Worm (Caenorhabditis elegans) whole organism, L4 larva: ENCODE data around the gene nspc-20.
A peak's percentile ranks its signal among the peaks of the same experiment; 100 is the strongest.

Experiments
- T20F7.1 ChIP-seq: fragments of 200-800 bp; sonication (Bioruptor generic); optimal IDR thresholded peaks from 2 replicates; lab custom pipeline; 2018; ENCODE audit warnings: mild to moderate bottlenecking, missing genetic modification characterization, missing compliant biosample characterization
- T26A8.4 ChIP-seq: fragments of 200-800 bp; sonication (Bioruptor generic); IDR thresholded peaks from 2 replicates; pipeline ENCODE4 v1.3.6; 2022; ENCODE audit warnings: missing genetic modification characterization, missing compliant biosample characterization
- Y48G9A.11 ChIP-seq: fragments of 200-800 bp; sonication (Bioruptor generic); IDR thresholded peaks from 2 replicates; pipeline ENCODE4 v1.3.6; 2022; ENCODE audit warnings: missing genetic modification reagents, missing genetic modification characterization, missing compliant biosample characterization
- ZK337.2 ChIP-seq: fragments of 200-800 bp; sonication (Bioruptor generic); IDR thresholded peaks from 2 replicates; pipeline ENCODE4 v1.3.6; 2022; ENCODE audit warnings: missing genetic modification reagents, missing genetic modification characterization, missing compliant biosample characterization
- ama-1 ChIP-seq: fragments of 150-350 bp; optimal IDR thresholded peaks from 2 replicates; lab custom pipeline; 2014; ENCODE audit warnings: inconsistent platforms, mixed read lengths
- ceh-44 ChIP-seq: fragments of 200-800 bp; sonication (Bioruptor generic); IDR thresholded peaks from 2 replicates; pipeline ENCODE4 v1.3.6; 2022; ENCODE audit warnings: missing genetic modification reagents, missing genetic modification characterization, missing compliant biosample characterization
- daf-12 ChIP-seq: fragments of 150-350 bp; optimal IDR thresholded peaks from 2 replicates; lab custom pipeline; 2014; ENCODE audit warnings: missing biosample characterization, missing genetic modification reagents, missing genetic modification characterization
- daf-16 ChIP-seq, 3 experiments: sonication (generic microtip); optimal IDR thresholded peaks; 2 replicates each; lab custom pipeline; 2016 to 2017; ENCODE audit warnings: missing genetic modification characterization in 3 of 3, missing genetic modification reagents in 3 of 3, mild to moderate bottlenecking in 2 of 3, missing compliant biosample characterization in 2 of 3, missing biosample characterization in 1 of 3, moderate library complexity in 1 of 3
- daf-19 ChIP-seq: fragments of 200-800 bp; sonication (Bioruptor generic); conservative IDR thresholded peaks from 2 replicates; pipeline ENCODE4 v1.3.6; 2022; ENCODE audit warnings: missing genetic modification characterization, missing compliant biosample characterization
- daf-8 ChIP-seq: fragments of 200-800 bp; sonication (Bioruptor generic); IDR thresholded peaks from 2 replicates; pipeline ENCODE4 v1.3.6; 2022; ENCODE audit warnings: missing genetic modification characterization, missing compliant biosample characterization
- dmd-6 ChIP-seq: fragments of 200-800 bp; sonication (Bioruptor generic); IDR thresholded peaks from 2 replicates; pipeline ENCODE4 v1.3.6; 2022; ENCODE audit warnings: missing genetic modification reagents, missing genetic modification characterization, missing compliant biosample characterization
- dpl-1 ChIP-seq: fragments of 150-350 bp; optimal IDR thresholded peaks from 2 replicates; lab custom pipeline; 2014; ENCODE audit warnings: missing biosample characterization, missing genetic modification reagents, missing genetic modification characterization
- duxl-1 ChIP-seq: sonication (generic microtip); optimal IDR thresholded peaks from 2 replicates; lab custom pipeline; 2016; ENCODE audit warnings: mild to moderate bottlenecking, missing genetic modification characterization, moderate library complexity, missing compliant biosample characterization; ENCODE audit not compliant: poor library complexity
- dve-1 ChIP-seq: sonication (generic microtip); optimal IDR thresholded peaks from 2 replicates; lab custom pipeline; 2017; ENCODE audit warnings: antibody characterized with exemption, mild to moderate bottlenecking, missing genetic modification characterization, missing compliant biosample characterization; ENCODE audit not compliant: insufficient read depth
- egl-27 ChIP-seq: sonication (generic microtip); optimal IDR thresholded peaks from 3 replicates; lab custom pipeline; 2017; ENCODE audit warnings: missing biosample characterization, missing genetic modification reagents, missing genetic modification characterization
- fos-1 ChIP-seq: fragments of 150-350 bp; optimal IDR thresholded peaks from 2 replicates; lab custom pipeline; 2014; ENCODE audit warnings: missing biosample characterization, missing genetic modification characterization
- hif-1 ChIP-seq, 2 experiments: sonication (generic microtip); optimal IDR thresholded peaks; 2 replicates each; lab custom pipeline; 2016 to 2017; ENCODE audit warnings: missing compliant biosample characterization in 2 of 2, missing genetic modification characterization in 2 of 2, missing genetic modification reagents in 2 of 2, missing genotype in 2 of 2, mild to moderate bottlenecking in 1 of 2
- hlh-11 ChIP-seq: fragments of 200-800 bp; sonication (Bioruptor generic); optimal IDR thresholded peaks from 2 replicates; lab custom pipeline; 2018; ENCODE audit warnings: mild to moderate bottlenecking, missing genetic modification characterization, missing compliant biosample characterization
- hlh-30 ChIP-seq: sonication (generic microtip); optimal IDR thresholded peaks from 2 replicates; lab custom pipeline; 2017; ENCODE audit warnings: antibody characterized with exemption, mild to moderate bottlenecking, missing genetic modification characterization, missing compliant biosample characterization; ENCODE audit not compliant: insufficient read depth
- jun-1 ChIP-seq: fragments of 150-350 bp; optimal IDR thresholded peaks from 2 replicates; lab custom pipeline; 2014; ENCODE audit warnings: missing biosample characterization, missing genetic modification reagents, missing genetic modification characterization
- lin-1 ChIP-seq: fragments of 200-800 bp; sonication (Bioruptor generic); IDR thresholded peaks from 2 replicates; pipeline ENCODE4 v1.3.6; 2022; ENCODE audit warnings: missing genetic modification reagents, missing genetic modification characterization, missing compliant biosample characterization
- lin-29 ChIP-seq: fragments of 200-800 bp; sonication (Bioruptor generic); IDR thresholded peaks from 2 replicates; pipeline ENCODE4 v1.3.6; 2022; ENCODE audit warnings: missing genetic modification reagents, missing genetic modification characterization, missing compliant biosample characterization
- lsy-2 ChIP-seq, 2 experiments: fragments of 150-350 bp in 1 of 2; sonication (generic microtip) in 1 of 2; optimal IDR thresholded peaks; 2 replicates each; lab custom pipeline; 2014 to 2017; ENCODE audit warnings: missing biosample characterization in 2 of 2, missing genetic modification characterization in 2 of 2
- mdl-1 ChIP-seq, 2 experiments: fragments of 150-350 bp in 1 of 2; sonication (generic microtip) in 1 of 2; optimal IDR thresholded peaks; 2 replicates each; lab custom pipeline; 2014 to 2017; ENCODE audit warnings: missing biosample characterization in 2 of 2, missing genetic modification characterization in 2 of 2
- mdt-29 ChIP-seq: fragments of 200-800 bp; sonication (Bioruptor generic); IDR thresholded peaks from 2 replicates; pipeline ENCODE4 v1.3.6; 2022; ENCODE audit warnings: missing genetic modification reagents, missing genetic modification characterization, missing compliant biosample characterization
- mep-1 ChIP-seq: fragments of 150-350 bp; sonication (generic microtip); optimal IDR thresholded peaks from 3 replicates; lab custom pipeline; 2014; ENCODE audit warnings: missing biosample characterization, missing genetic modification characterization
- mxl-3 ChIP-seq: fragments of 200-800 bp; sonication (Bioruptor generic); optimal IDR thresholded peaks from 2 replicates; lab custom pipeline; 2018; ENCODE audit warnings: mild to moderate bottlenecking, missing genetic modification characterization, missing compliant biosample characterization
- nhr-102 ChIP-seq: sonication (generic microtip); optimal IDR thresholded peaks from 2 replicates; lab custom pipeline; 2016; ENCODE audit warnings: mild to moderate bottlenecking, missing genetic modification characterization, moderate library complexity, missing compliant biosample characterization
- nhr-11 ChIP-seq: fragments of 150-350 bp; optimal IDR thresholded peaks from 2 replicates; lab custom pipeline; 2014; ENCODE audit warnings: missing biosample characterization, missing genetic modification characterization
- nhr-25 ChIP-seq: sonication (generic microtip); optimal IDR thresholded peaks from 2 replicates; lab custom pipeline; 2017; ENCODE audit warnings: missing genetic modification characterization, mild to moderate bottlenecking, missing compliant biosample characterization, antibody characterized with exemption, moderate library complexity, borderline replicate concordance; ENCODE audit not compliant: insufficient read depth
- nhr-28 ChIP-seq: fragments of 150-350 bp; optimal IDR thresholded peaks from 2 replicates; lab custom pipeline; 2014; ENCODE audit warnings: missing biosample characterization, missing genetic modification characterization
- nhr-41 ChIP-seq: fragments of 200-800 bp; sonication (Bioruptor generic); IDR thresholded peaks from 2 replicates; pipeline ENCODE4 v1.3.6; 2022; ENCODE audit warnings: missing genetic modification reagents, missing genetic modification characterization, missing compliant biosample characterization
- nhr-42 ChIP-seq: fragments of 200-800 bp; sonication (Bioruptor generic); IDR thresholded peaks from 2 replicates; pipeline ENCODE4 v1.3.6; 2022; ENCODE audit warnings: missing genetic modification characterization, missing compliant biosample characterization
- nhr-48 ChIP-seq: sonication (generic microtip); optimal IDR thresholded peaks from 2 replicates; lab custom pipeline; 2016; ENCODE audit warnings: mild to moderate bottlenecking, missing genetic modification characterization, missing compliant biosample characterization
- nhr-77 ChIP-seq: fragments of 150-350 bp; optimal IDR thresholded peaks from 2 replicates; lab custom pipeline; 2014; ENCODE audit warnings: missing biosample characterization, missing genetic modification characterization
- tra-1 ChIP-seq: fragments of 200-800 bp; sonication (Bioruptor generic); IDR thresholded peaks from 2 replicates; pipeline ENCODE4 v1.3.6; 2022; ENCODE audit warnings: missing genetic modification reagents, missing genetic modification characterization, missing compliant biosample characterization
- unc-39 ChIP-seq: sonication (generic microtip); optimal IDR thresholded peaks from 2 replicates; lab custom pipeline; 2017; ENCODE audit warnings: missing biosample characterization, missing genetic modification characterization
- unc-62 ChIP-seq, 3 experiments: fragments of 150-350 bp in 1 of 3; sonication (generic microtip); optimal IDR thresholded peaks in 2 of 3; peaks in 1 of 3; 1 replicate in 1 of 3; 2 replicates in 2 of 3; lab custom pipeline; 2014 to 2017; ENCODE audit warnings: missing biosample characterization in 3 of 3, missing genetic modification characterization in 3 of 3, missing genetic modification reagents in 3 of 3, missing genotype in 1 of 3
- zip-2 ChIP-seq: fragments of 150-350 bp; optimal IDR thresholded peaks from 2 replicates; lab custom pipeline; 2014; ENCODE audit warnings: missing biosample characterization, missing genetic modification characterization
- ztf-7 ChIP-seq: fragments of 150-350 bp; optimal IDR thresholded peaks from 2 replicates; lab custom pipeline; 2014; ENCODE audit warnings: missing biosample characterization, missing genetic modification characterization

The nspc-20 gene

ce11 chrX:14512817-14513216, 17.2 kb downstream of the nspc-20 start, which contains the start of gene fbxa-141:
fbxa-141 (minus strand) TSS chrX:14512917.
- TF ChIP-seq hif-1 (tag; optimal IDR thresholded peaks at IDR 0.05; lab: Kevin White, UChicago) = no peak
- TF ChIP-seq unc-62 (GFP tag; optimal IDR thresholded peaks at IDR 0.05 in 1 of 2; lab: Kevin White, UChicago) = peak in 1 of 2 experiments; percentile 9
- no peak for TF ChIP-seq unc-62 (tag; optimal IDR thresholded peaks at IDR 0.05; lab: Kevin White, UChicago)
- TF ChIP-seq T26A8.4 = no peak
- TF ChIP-seq daf-12 (tag; lab: Kevin White, UChicago) = no peak
- no peak for TF ChIP-seq daf-16 (GFP tag; optimal IDR thresholded peaks at IDR 0.05; lab: Kevin White, UChicago)
- peak; percentile 17 for TF ChIP-seq daf-16 (tag; optimal IDR thresholded peaks at IDR 0.05; lab: Kevin White, UChicago)
- no peak for TF ChIP-seq T20F7.1 (GFP tag; lab: Kevin White, UChicago)
- TF ChIP-seq mxl-3 (GFP tag; lab: Kevin White, UChicago) = no peak
- no peak for TF ChIP-seq hlh-30
- no peak for TF ChIP-seq duxl-1 (tag; lab: Kevin White, UChicago)
- TF ChIP-seq jun-1 (tag; lab: Kevin White, UChicago) = no peak
- TF ChIP-seq ama-1 (lab: Kevin White, UChicago) = no peak
- TF ChIP-seq, all 104 proteins: peak for 2

- TF ChIP-seq unc-39 (tag; lab: Kevin White, UChicago) (no peak), hlh-11 (no peak), nhr-25 (tag; lab: Kevin White, UChicago) (no peak), nhr-42 (GFP tag; lab: Robert Waterston, UW) (no peak), zip-2 (tag; lab: Kevin White, UChicago) (peak; percentile 93), nhr-41 (GFP tag; lab: Robert Waterston, UW) (no peak)
These were observed 19.6 kb downstream of the nspc-20 start for ce11 chrX:14510358-14510757.

DNA sequence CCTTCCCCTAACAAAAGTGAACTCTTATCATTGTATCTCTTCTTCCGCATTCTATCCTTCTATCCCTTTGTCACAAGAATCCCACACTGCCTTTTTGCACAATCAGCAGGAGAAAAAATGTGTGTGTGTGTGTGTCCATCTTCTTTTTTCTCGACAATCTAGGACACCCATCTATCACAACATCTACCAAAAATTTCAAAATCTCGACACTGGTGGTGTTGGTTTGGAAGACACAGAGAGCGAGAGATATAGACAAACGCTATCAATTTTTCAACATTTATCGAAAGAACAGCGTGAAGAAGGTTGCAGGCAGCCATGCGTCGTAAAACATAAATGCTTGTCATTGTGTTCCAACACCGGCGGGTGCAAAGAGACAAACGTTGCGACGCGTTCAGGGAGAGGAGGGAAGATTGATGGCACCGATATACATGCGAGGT, 21.2 kb downstream of the nspc-20 start:
- TF ChIP-seq daf-16 (GFP tag; optimal IDR thresholded peaks at IDR 0.05; lab: Kevin White, UChicago) (peak in 1 of 2 experiments; percentile 30), daf-16 (tag; optimal IDR thresholded peaks at IDR 0.05; lab: Kevin White, UChicago) (no peak), nhr-77 (tag; lab: Kevin White, UChicago) (peak; percentile 17), hlh-11 (peak; percentile 86), unc-62 (GFP tag; optimal IDR thresholded peaks at IDR 0.05 in 1 of 2; lab: Kevin White, UChicago) (peak in 1 of 2 experiments; percentile 100), unc-62 (tag; optimal IDR thresholded peaks at IDR 0.05; lab: Kevin White, UChicago) (no peak), nhr-102 (tag; lab: Kevin White, UChicago) (no peak), mdl-1 (tag; optimal IDR thresholded peaks at IDR 0.05; lab: Kevin White, UChicago) (peak in 1 of 2 experiments; percentile 61), daf-19 (GFP tag; lab: Robert Waterston, UW) (no peak), nhr-48 (peak; percentile 39), hlh-30 (peak; percentile 69), mep-1 (tag; lab: Kevin White, UChicago) (peak; percentile 2), dpl-1 (GFP tag; lab: Kevin White, UChicago) (peak; percentile 20), nhr-28 (tag; lab: Kevin White, UChicago) (peak; percentile 89), dve-1 (tag; lab: Kevin White, UChicago) (peak; percentile 45), lin-29 (GFP tag; lab: Robert Waterston, UW) (no peak), lin-1 (GFP tag; lab: Robert Waterston, UW) (no peak), ZK337.2 (GFP tag; lab: Robert Waterston, UW) (no peak), dmd-6 (peak; percentile 74), fos-1 (no peak), unc-39 (tag; lab: Kevin White, UChicago) (no peak), mxl-3 (GFP tag; lab: Kevin White, UChicago) (peak; percentile 70), ztf-7 (tag; lab: Kevin White, UChicago) (no peak), jun-1 (tag; lab: Kevin White, UChicago) (no peak), hif-1 (tag; optimal IDR thresholded peaks at IDR 0.05; lab: Kevin White, UChicago) (peak in 1 of 2 experiments; percentile 7), nhr-11 (tag; lab: Kevin White, UChicago) (peak; percentile 83), tra-1 (GFP tag; lab: Robert Waterston, UW) (peak; percentile 70), mdt-29 (GFP tag; lab: Robert Waterston, UW) (no peak), egl-27 (tag; lab: Kevin White, UChicago) (no peak), ceh-44 (GFP tag; lab: Robert Waterston, UW) (no peak), lsy-2 (tag; optimal IDR thresholded peaks at IDR 0.05; lab: Kevin White, UChicago) (peak in 1 of 2 experiments; percentile 43), Y48G9A.11 (GFP tag; lab: Robert Waterston, UW) (no peak), daf-8 (GFP tag; lab: Robert Waterston, UW) (no peak)
